Fruit fly (Drosophila melanogaster) whole organism, adult: Measurements from ENCODE around the gene CG3703.

Experiments
- CG14711 ChIP-seq: fragments of 200-800 bp; sonication (Bioruptor generic); optimal IDR thresholded peaks from 2 replicates; lab custom pipeline; 2018; ENCODE audit warnings: missing biosample characterization, mild to moderate bottlenecking, missing genetic modification characterization, moderate library complexity
- Crg-1 ChIP-seq: fragments of 200-800 bp; sonication (Bioruptor generic); optimal IDR thresholded peaks from 2 replicates; lab custom pipeline; 2016; ENCODE audit warnings: missing biosample characterization, missing genetic modification characterization
- bab1 ChIP-seq: fragments of 200-800 bp; sonication (Bioruptor generic); optimal IDR thresholded peaks from 3 replicates; lab custom pipeline; 2019; ENCODE audit warnings: missing biosample characterization, mild to moderate bottlenecking, missing genetic modification characterization, moderate library complexity
- cnc ChIP-seq, 2 experiments: fragments of >200 bp; optimal IDR thresholded peaks; 2 replicates each; lab custom pipeline; 2017

DNA sequence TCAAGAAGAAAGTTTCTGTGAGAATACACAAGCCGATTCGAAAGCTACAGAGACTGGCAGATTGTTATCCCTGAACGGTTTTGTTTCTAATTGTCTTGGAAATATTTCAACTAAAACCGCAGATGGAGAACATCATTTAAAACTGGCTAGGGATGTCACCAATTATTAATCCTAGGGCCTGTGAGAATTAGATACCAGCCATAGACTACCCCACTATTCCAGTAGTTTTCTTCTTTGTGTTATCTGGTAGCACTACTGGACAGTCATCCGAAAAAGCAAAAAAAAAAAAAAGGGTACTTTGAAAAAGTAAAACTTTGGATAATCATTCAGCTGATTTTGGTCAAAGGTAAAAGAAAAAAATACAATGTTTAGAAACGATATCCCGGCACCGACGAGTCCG, 44.6 kb upstream of the CG3703 start, which contains the start of gene CG18823:
- TF ChIP-seq CG14711 (tag; lab: Kevin White, UChicago) (no peak), cnc (optimal IDR thresholded peaks at IDR 0.05; lab: Kevin White, UChicago) (no peak), Crg-1 (GFP tag; lab: Kevin White, UChicago) (no peak), bab1 (GFP tag; lab: Kevin White, UChicago) (no peak)
